Worm (Caenorhabditis elegans) whole organism, mixed stage, embryonic: ENCODE measurements around the gene nlp-61.

Experiments
- bed-3 ChIP-seq: fragments of 200-800 bp; sonication (Bioruptor generic); optimal IDR thresholded peaks from 3 replicates; lab custom pipeline; 2018; ENCODE audit warnings: mild to moderate bottlenecking, missing genetic modification characterization, moderate library complexity, missing compliant biosample characterization
- lin-13 ChIP-seq: fragments of 150-350 bp; optimal IDR thresholded peaks from 2 replicates; lab custom pipeline; 2014; ENCODE audit warnings: missing biosample characterization, missing genetic modification characterization
- lin-32 ChIP-seq: fragments of 200-800 bp; sonication (Bioruptor generic); optimal IDR thresholded peaks from 2 replicates; lab custom pipeline; 2018; ENCODE audit warnings: mild to moderate bottlenecking, missing genetic modification characterization, missing compliant biosample characterization
- lsy-2 ChIP-seq: fragments of 150-350 bp; optimal IDR thresholded peaks from 2 replicates; lab custom pipeline; 2014; ENCODE audit warnings: missing biosample characterization, missing genetic modification characterization
- mab-5 ChIP-seq: fragments of 150-350 bp; optimal IDR thresholded peaks from 2 replicates; lab custom pipeline; 2014; ENCODE audit warnings: missing biosample characterization, missing genetic modification characterization
- nhr-237 ChIP-seq: fragments of 150-350 bp; optimal IDR thresholded peaks from 2 replicates; lab custom pipeline; 2014; ENCODE audit warnings: missing biosample characterization, missing genetic modification characterization
- sptf-1 ChIP-seq: sonication (generic microtip); optimal IDR thresholded peaks from 2 replicates; lab custom pipeline; 2017; ENCODE audit warnings: mild to moderate bottlenecking, missing genetic modification characterization, moderate library complexity, missing compliant biosample characterization
- unc-120 ChIP-seq: sonication (generic microtip); optimal IDR thresholded peaks from 2 replicates; lab custom pipeline; 2017; ENCODE audit warnings: missing genetic modification characterization, missing compliant biosample characterization; ENCODE audit not compliant: poor library complexity, severe bottlenecking
- ztf-11 ChIP-seq: fragments of 150-350 bp; optimal IDR thresholded peaks from 2 replicates; lab custom pipeline; 2014; ENCODE audit warnings: missing biosample characterization, missing genetic modification characterization

DNA sequence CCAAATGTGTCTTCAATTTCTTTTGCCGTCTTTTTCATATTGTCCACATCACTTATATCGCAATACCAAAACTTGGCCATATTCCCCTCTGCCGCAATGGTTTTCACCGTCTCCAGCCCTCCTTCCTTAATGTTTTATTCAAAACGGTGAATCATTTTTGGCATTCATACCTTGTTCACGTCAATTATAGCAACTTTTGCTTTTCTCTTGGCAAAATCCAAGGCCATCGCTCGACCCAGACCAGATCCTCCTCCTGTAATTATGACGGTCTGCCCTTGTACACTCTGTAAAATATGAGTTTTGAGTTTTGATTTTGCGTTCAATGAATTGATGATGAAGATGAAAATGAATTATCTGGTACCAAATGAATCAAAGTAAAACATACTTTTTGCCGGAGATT, 37.0 kb downstream of the nlp-61 start:
- no peak for TF ChIP-seq lsy-2 (tag; lab: Kevin White, UChicago)
- TF ChIP-seq ztf-11 (tag; lab: Kevin White, UChicago): no peak
- TF ChIP-seq sptf-1 (tag; lab: Kevin White, UChicago): no peak
- TF ChIP-seq lin-32: no peak
- no peak for TF ChIP-seq lin-13 (tag; lab: Kevin White, UChicago)
- TF ChIP-seq unc-120 (tag; lab: Kevin White, UChicago): no peak
- TF ChIP-seq nhr-237 (tag; lab: Kevin White, UChicago): no peak
- no peak for TF ChIP-seq mab-5 (tag; lab: Kevin White, UChicago)
- TF ChIP-seq bed-3: no peak
